Worm (Caenorhabditis elegans) whole organism, mixed stage, embryonic: ENCODE measurements around the gene tank-1.

Experiments
- M03D4.4 ChIP-seq: sonication (generic microtip); optimal IDR thresholded peaks from 2 replicates; lab custom pipeline; 2017; ENCODE audit warnings: mild to moderate bottlenecking, missing genetic modification characterization, missing compliant biosample characterization
- ceh-39 ChIP-seq: fragments of 150-350 bp; optimal IDR thresholded peaks from 2 replicates; lab custom pipeline; 2014; ENCODE audit warnings: missing biosample characterization, missing genetic modification characterization
- ceh-43 ChIP-seq: fragments of 200-800 bp; sonication (Bioruptor generic); optimal IDR thresholded peaks from 2 replicates; lab custom pipeline; 2018; ENCODE audit warnings: mild to moderate bottlenecking, missing genetic modification characterization, moderate library complexity, missing compliant biosample characterization
- ces-1 ChIP-seq: fragments of 150-350 bp; optimal IDR thresholded peaks from 2 replicates; lab custom pipeline; 2014; ENCODE audit warnings: missing biosample characterization, missing genetic modification reagents, missing genetic modification characterization
- cnd-1 ChIP-seq: fragments of 200-800 bp; sonication (Bioruptor generic); optimal IDR thresholded peaks from 2 replicates; lab custom pipeline; 2018; ENCODE audit warnings: mild to moderate bottlenecking, missing genetic modification characterization, missing compliant biosample characterization
- drap-1 ChIP-seq: fragments of 200-800 bp; sonication (Bioruptor generic); optimal IDR thresholded peaks from 3 replicates; lab custom pipeline; 2018; ENCODE audit warnings: mild to moderate bottlenecking, missing genetic modification characterization, missing compliant biosample characterization
- elt-1 ChIP-seq: sonication (generic microtip); optimal IDR thresholded peaks from 2 replicates; lab custom pipeline; 2017; ENCODE audit warnings: missing genetic modification characterization, mild to moderate bottlenecking, missing compliant biosample characterization, antibody characterized with exemption, moderate library complexity, borderline replicate concordance; ENCODE audit not compliant: insufficient read depth
- elt-3 ChIP-seq: fragments of 150-350 bp; optimal IDR thresholded peaks from 2 replicates; lab custom pipeline; 2014; ENCODE audit warnings: missing biosample characterization, missing genetic modification characterization
- flh-1 ChIP-seq: fragments of 200-800 bp; sonication (Bioruptor generic); optimal IDR thresholded peaks from 2 replicates; lab custom pipeline; 2018; ENCODE audit warnings: mild to moderate bottlenecking, missing genetic modification characterization, moderate library complexity, missing compliant biosample characterization
- ham-2 ChIP-seq: fragments of 200-800 bp; sonication (Bioruptor generic); optimal IDR thresholded peaks from 2 replicates; lab custom pipeline; 2018; ENCODE audit warnings: mild to moderate bottlenecking, missing genetic modification characterization, missing compliant biosample characterization
- hlh-1 ChIP-seq: fragments of 150-350 bp; optimal IDR thresholded peaks from 2 replicates; lab custom pipeline; 2014; ENCODE audit warnings: missing biosample characterization, missing genetic modification reagents, missing genetic modification characterization
- lin-13 ChIP-seq: fragments of 150-350 bp; optimal IDR thresholded peaks from 2 replicates; lab custom pipeline; 2014; ENCODE audit warnings: missing biosample characterization, missing genetic modification characterization
- lin-32 ChIP-seq: fragments of 200-800 bp; sonication (Bioruptor generic); optimal IDR thresholded peaks from 2 replicates; lab custom pipeline; 2018; ENCODE audit warnings: mild to moderate bottlenecking, missing genetic modification characterization, missing compliant biosample characterization
- lsy-2 ChIP-seq: fragments of 150-350 bp; optimal IDR thresholded peaks from 2 replicates; lab custom pipeline; 2014; ENCODE audit warnings: missing biosample characterization, missing genetic modification characterization
- mab-5 ChIP-seq: fragments of 150-350 bp; optimal IDR thresholded peaks from 2 replicates; lab custom pipeline; 2014; ENCODE audit warnings: missing biosample characterization, missing genetic modification characterization
- mep-1 ChIP-seq: fragments of 150-350 bp; optimal IDR thresholded peaks from 2 replicates; lab custom pipeline; 2017; ENCODE audit warnings: missing biosample characterization, missing genetic modification reagents, missing genetic modification characterization, inconsistent platforms
- mls-2 ChIP-seq: sonication (generic microtip); optimal IDR thresholded peaks from 2 replicates; lab custom pipeline; 2016; ENCODE audit warnings: mild to moderate bottlenecking, missing genetic modification characterization, moderate library complexity, missing compliant biosample characterization
- nhr-12 ChIP-seq: fragments of 150-350 bp; optimal IDR thresholded peaks from 2 replicates; lab custom pipeline; 2014; ENCODE audit warnings: missing biosample characterization, missing genetic modification characterization
- nhr-2 ChIP-seq: fragments of 150-350 bp; optimal IDR thresholded peaks from 2 replicates; lab custom pipeline; 2014; ENCODE audit warnings: missing biosample characterization, missing genetic modification characterization
- nhr-237 ChIP-seq: fragments of 150-350 bp; optimal IDR thresholded peaks from 2 replicates; lab custom pipeline; 2014; ENCODE audit warnings: missing biosample characterization, missing genetic modification characterization
- nhr-28 ChIP-seq: fragments of 150-350 bp; optimal IDR thresholded peaks from 2 replicates; lab custom pipeline; 2014; ENCODE audit warnings: missing biosample characterization, missing genetic modification characterization
- nhr-76 ChIP-seq: sonication (generic microtip); optimal IDR thresholded peaks from 2 replicates; lab custom pipeline; 2017; ENCODE audit warnings: missing biosample characterization, missing genetic modification characterization
- pha-4 ChIP-seq: fragments of 150-350 bp; optimal IDR thresholded peaks from 2 replicates; lab custom pipeline; 2018; ENCODE audit warnings: missing biosample characterization, missing genetic modification reagents, missing genetic modification characterization
- sem-2 ChIP-seq: fragments of 200-800 bp; sonication (Bioruptor generic); optimal IDR thresholded peaks from 2 replicates; lab custom pipeline; 2018; ENCODE audit warnings: mild to moderate bottlenecking, missing genetic modification characterization, missing compliant biosample characterization
- snpc-4 ChIP-seq: fragments of 150-350 bp; optimal IDR thresholded peaks from 2 replicates; lab custom pipeline; 2014; ENCODE audit warnings: missing biosample characterization, missing genetic modification characterization
- sptf-1 ChIP-seq: sonication (generic microtip); optimal IDR thresholded peaks from 2 replicates; lab custom pipeline; 2017; ENCODE audit warnings: mild to moderate bottlenecking, missing genetic modification characterization, moderate library complexity, missing compliant biosample characterization
- tbx-8 ChIP-seq: fragments of 200-800 bp; sonication (Bioruptor generic); optimal IDR thresholded peaks from 2 replicates; lab custom pipeline; 2018; ENCODE audit warnings: mild to moderate bottlenecking, missing genetic modification characterization, moderate library complexity, missing compliant biosample characterization
- unc-120 ChIP-seq: sonication (generic microtip); optimal IDR thresholded peaks from 2 replicates; lab custom pipeline; 2017; ENCODE audit warnings: missing genetic modification characterization, missing compliant biosample characterization; ENCODE audit not compliant: poor library complexity, severe bottlenecking
- unc-62 ChIP-seq: fragments of 150-350 bp; optimal IDR thresholded peaks from 2 replicates; lab custom pipeline; 2014; ENCODE audit warnings: missing biosample characterization, missing genetic modification reagents, missing genetic modification characterization
- zip-8 ChIP-seq: fragments of 150-350 bp; optimal IDR thresholded peaks from 2 replicates; lab custom pipeline; 2014; ENCODE audit warnings: missing biosample characterization, missing genetic modification characterization

Gene tank-1

ce11 chrV:1278529-1278928 is 7.0 kb downstream of the tank-1 start:
- no peak for TF ChIP-seq nhr-237
- no peak for TF ChIP-seq nhr-12 (tag; lab: Kevin White, UChicago)
- no peak for TF ChIP-seq hlh-1 (tag; lab: Kevin White, UChicago)
- TF ChIP-seq nhr-2 (tag; lab: Kevin White, UChicago): no peak
- TF ChIP-seq nhr-28 (tag; lab: Kevin White, UChicago): no peak
- TF ChIP-seq lin-13 (tag; lab: Kevin White, UChicago): no peak
- no peak for TF ChIP-seq mab-5 (tag; lab: Kevin White, UChicago)
- TF ChIP-seq elt-3 (tag; lab: Kevin White, UChicago): no peak

- TF ChIP-seq ceh-43 (GFP tag; lab: Kevin White, UChicago) (no peak), elt-1 (no peak), mep-1 (tag; lab: Kevin White, UChicago) (no peak), M03D4.4 (tag; lab: Kevin White, UChicago) (no peak), ham-2 (GFP tag; lab: Kevin White, UChicago) (no peak)
These were observed 7.6 kb downstream of the tank-1 start for ce11 chrV:1277926-1278325.

ce11 chrV:1275924-1276323 is 9.6 kb downstream of the tank-1 start, which contains the start of gene Y75B7B.2:
Gene Y75B7B.2, minus strand, starts transcription at chrV:1276024.
- TF ChIP-seq drap-1 (GFP tag; lab: Kevin White, UChicago) (no peak), mls-2 (no peak), tbx-8 (GFP tag; lab: Kevin White, UChicago) (no peak), ces-1 (no peak), hlh-1 (tag; lab: Kevin White, UChicago) (no peak), pha-4 (no peak), unc-120 (tag; lab: Kevin White, UChicago) (no peak), unc-62 (GFP tag; lab: Kevin White, UChicago) (no peak)

- TF ChIP-seq lsy-2 (tag; lab: Kevin White, UChicago) (no peak), nhr-2 (tag; lab: Kevin White, UChicago) (no peak), elt-1 (no peak), ceh-43 (GFP tag; lab: Kevin White, UChicago) (no peak), elt-3 (tag; lab: Kevin White, UChicago) (no peak), sem-2 (no peak), cnd-1 (tag; lab: Kevin White, UChicago) (no peak), unc-62 (GFP tag; lab: Kevin White, UChicago) (no peak), nhr-12 (tag; lab: Kevin White, UChicago) (no peak), pha-4 (no peak), nhr-237 (no peak), ceh-39 (tag; lab: Kevin White, UChicago) (no peak), nhr-28 (tag; lab: Kevin White, UChicago) (no peak), zip-8 (no peak), flh-1 (GFP tag; lab: Kevin White, UChicago) (no peak)
These were observed 14.9 kb downstream of the tank-1 start, which contains the start of gene Y75B7B.1 for ce11 chrV:1270611-1271010. Gene Y75B7B.1, plus strand, starts transcription at chrV:1270911.

ce11 chrV:1266540-1266939 is 19.0 kb downstream of the tank-1 start:
- TF ChIP-seq elt-3 (tag; lab: Kevin White, UChicago) (no peak), mep-1 (tag; lab: Kevin White, UChicago) (no peak), lin-32 (GFP tag; lab: Kevin White, UChicago) (no peak), nhr-76 (tag; lab: Kevin White, UChicago) (no peak), snpc-4 (tag; lab: Kevin White, UChicago) (no peak), nhr-28 (tag; lab: Kevin White, UChicago) (no peak), sptf-1 (tag; lab: Kevin White, UChicago) (no peak), pha-4 (no peak), drap-1 (GFP tag; lab: Kevin White, UChicago) (no peak), mls-2 (no peak), ces-1 (no peak), ceh-43 (GFP tag; lab: Kevin White, UChicago) (no peak)
- TF ChIP-seq, all 35 proteins: peak for 0
